Worm (Caenorhabditis elegans) whole organism, young adult: ENCODE results near the gene pqn-53.

ENCODE experiments used
- B0261.1 ChIP-seq: sonication (generic microtip); optimal IDR thresholded peaks from 2 replicates; lab custom pipeline; 2016; ENCODE audit warnings: mild to moderate bottlenecking, missing genetic modification characterization, moderate library complexity, missing compliant biosample characterization
- F22D6.2 ChIP-seq: sonication (generic microtip); optimal IDR thresholded peaks from 2 replicates; lab custom pipeline; 2016; ENCODE audit warnings: mild to moderate bottlenecking, missing genetic modification characterization, missing compliant biosample characterization
- F49E8.2 ChIP-seq: sonication (generic microtip); optimal IDR thresholded peaks from 3 replicates; lab custom pipeline; 2017; ENCODE audit warnings: missing genetic modification characterization, mild to moderate bottlenecking, missing compliant biosample characterization, antibody characterized with exemption, moderate library complexity; ENCODE audit not compliant: insufficient read depth
- F55B11.4 ChIP-seq: sonication (generic microtip); optimal IDR thresholded peaks from 2 replicates; lab custom pipeline; 2016; ENCODE audit warnings: missing compliant biosample characterization, missing genetic modification characterization, borderline replicate concordance; ENCODE audit not compliant: insufficient read depth
- T07F8.4 ChIP-seq: sonication (generic microtip); optimal IDR thresholded peaks from 2 replicates; lab custom pipeline; 2016; ENCODE audit warnings: mild to moderate bottlenecking, missing genetic modification characterization, moderate library complexity, missing compliant biosample characterization
- T26A5.8 ChIP-seq: sonication (generic microtip); optimal IDR thresholded peaks from 2 replicates; lab custom pipeline; 2016; ENCODE audit warnings: missing genetic modification characterization, missing compliant biosample characterization
- aptf-2 ChIP-seq: fragments of 200-800 bp; sonication (Bioruptor generic); conservative IDR thresholded peaks from 2 replicates; pipeline ENCODE4 v1.3.6; 2022; ENCODE audit warnings: missing genetic modification reagents, missing genetic modification characterization, missing compliant biosample characterization
- aptf-3 ChIP-seq: fragments of 200-800 bp; sonication (Bioruptor generic); IDR thresholded peaks from 2 replicates; pipeline ENCODE4 v1.3.6; 2022; ENCODE audit warnings: missing genetic modification characterization, missing compliant biosample characterization
- cebp-1 ChIP-seq, 2 experiments: fragments of 200-800 bp in 1 of 2; sonication (Bioruptor generic) in 1 of 2; sonication (generic microtip) in 1 of 2; IDR thresholded peaks in 1 of 2; optimal IDR thresholded peaks in 1 of 2; 2 replicates each; pipeline versions ENCODE4 v1.3.6 to Lab custom; 2017 to 2022; ENCODE audit warnings: missing compliant biosample characterization in 2 of 2, missing genetic modification characterization in 2 of 2, mild to moderate bottlenecking in 1 of 2, missing genetic modification reagents in 1 of 2, moderate library complexity in 1 of 2
- cebp-2 ChIP-seq: fragments of 200-800 bp; sonication (Bioruptor generic); IDR thresholded peaks from 2 replicates; pipeline ENCODE4 v1.3.6; 2022; ENCODE audit warnings: missing genetic modification characterization, missing compliant biosample characterization
- ceh-27 ChIP-seq: fragments of 200-800 bp; sonication (Bioruptor generic); optimal IDR thresholded peaks from 2 replicates; lab custom pipeline; 2018; ENCODE audit warnings: mild to moderate bottlenecking, missing genetic modification characterization, moderate library complexity, missing compliant biosample characterization
- chd-7 ChIP-seq: sonication (generic microtip); optimal IDR thresholded peaks from 2 replicates; lab custom pipeline; 2016; ENCODE audit warnings: mild to moderate bottlenecking, missing genetic modification characterization, moderate library complexity, missing compliant biosample characterization
- die-1 ChIP-seq: sonication (generic microtip); optimal IDR thresholded peaks from 2 replicates; lab custom pipeline; 2016; ENCODE audit warnings: missing genotype, mild to moderate bottlenecking, missing genetic modification characterization, missing compliant biosample characterization
- dpff-1 ChIP-seq: sonication (generic microtip); optimal IDR thresholded peaks from 2 replicates; lab custom pipeline; 2017; ENCODE audit warnings: mild to moderate bottlenecking, missing genetic modification characterization, missing compliant biosample characterization
- egl-18 ChIP-seq: fragments of 200-800 bp; sonication (Bioruptor generic); IDR thresholded peaks from 2 replicates; pipeline ENCODE4 v1.3.6; 2022; ENCODE audit warnings: missing genetic modification reagents, missing genetic modification characterization, missing compliant biosample characterization
- egl-44 ChIP-seq: fragments of 200-800 bp; sonication (Bioruptor generic); IDR thresholded peaks from 2 replicates; pipeline ENCODE4 v1.3.6; 2022; ENCODE audit warnings: missing genetic modification reagents, missing genetic modification characterization, missing compliant biosample characterization
- gei-17 ChIP-seq: fragments of 200-800 bp; sonication (Bioruptor generic); optimal IDR thresholded peaks from 2 replicates; lab custom pipeline; 2018; ENCODE audit warnings: mild to moderate bottlenecking, missing genetic modification characterization, missing compliant biosample characterization
- hmg-1.2 ChIP-seq: fragments of 200-800 bp; sonication (Bioruptor generic); IDR thresholded peaks from 2 replicates; pipeline ENCODE4 v1.3.6; 2022; ENCODE audit warnings: missing genetic modification reagents, missing genetic modification characterization, missing compliant biosample characterization
- hmg-20 ChIP-seq: fragments of 200-800 bp; sonication (Bioruptor generic); IDR thresholded peaks from 2 replicates; pipeline ENCODE4 v1.3.6; 2022; ENCODE audit warnings: missing genetic modification reagents, missing genetic modification characterization, missing compliant biosample characterization
- lsl-1 ChIP-seq: fragments of 200-800 bp; sonication (Bioruptor generic); optimal IDR thresholded peaks from 2 replicates; lab custom pipeline; 2018; ENCODE audit warnings: mild to moderate bottlenecking, missing genetic modification characterization, moderate library complexity, missing compliant biosample characterization
- madf-10 ChIP-seq: sonication (generic microtip); optimal IDR thresholded peaks from 2 replicates; lab custom pipeline; 2016; ENCODE audit warnings: mild to moderate bottlenecking, missing genetic modification characterization, missing compliant biosample characterization
- madf-8 ChIP-seq: fragments of 200-800 bp; sonication (Bioruptor generic); conservative IDR thresholded peaks from 2 replicates; pipeline ENCODE4 v1.3.6; 2022; ENCODE audit warnings: missing genetic modification reagents, missing genetic modification characterization, missing compliant biosample characterization
- mcd-1 ChIP-seq: fragments of 200-800 bp; sonication (Bioruptor generic); IDR thresholded peaks from 2 replicates; pipeline ENCODE4 v1.3.6; 2022; ENCODE audit warnings: missing genetic modification reagents, missing genetic modification characterization, missing compliant biosample characterization
- mxl-1 ChIP-seq: sonication (generic microtip); optimal IDR thresholded peaks from 2 replicates; lab custom pipeline; 2016; ENCODE audit warnings: missing genetic modification characterization, missing compliant biosample characterization
- nhr-179 ChIP-seq: sonication (generic microtip); optimal IDR thresholded peaks from 2 replicates; lab custom pipeline; 2016; ENCODE audit warnings: mild to moderate bottlenecking, missing genetic modification characterization, missing compliant biosample characterization
- nhr-80 ChIP-seq: sonication (generic microtip); optimal IDR thresholded peaks from 2 replicates; lab custom pipeline; 2016; ENCODE audit warnings: missing genetic modification characterization, missing compliant biosample characterization
- rec-8 ChIP-seq, 2 experiments: sonication (generic microtip); optimal IDR thresholded peaks; 2 replicates each; lab custom pipeline; 2016; ENCODE audit warnings: mild to moderate bottlenecking in 2 of 2, missing genetic modification characterization in 2 of 2, missing genetic modification reagents in 2 of 2, missing genotype in 2 of 2, missing biosample characterization in 1 of 2, missing compliant biosample characterization in 1 of 2, moderate library complexity in 1 of 2
- snpc-1.3 ChIP-seq: sonication (generic microtip); optimal IDR thresholded peaks from 2 replicates; lab custom pipeline; 2017; ENCODE audit warnings: missing genetic modification characterization, mild to moderate bottlenecking, missing compliant biosample characterization, antibody characterized with exemption, moderate library complexity, missing genotype, missing genetic modification reagents; ENCODE audit not compliant: insufficient read depth
- snpc-4 ChIP-seq, 5 experiments: fragments of 150-350 bp in 1 of 5; sonication (generic microtip) in 4 of 5; optimal IDR thresholded peaks; 2 replicates each; lab custom pipeline; 2014 to 2018; ENCODE audit warnings: missing genetic modification characterization in 5 of 5, missing biosample characterization in 3 of 5, antibody characterized with exemption in 2 of 5, mild to moderate bottlenecking in 2 of 5, missing compliant biosample characterization in 2 of 5, missing genotype in 2 of 5, moderate library complexity in 2 of 5, missing genetic modification reagents in 1 of 5
- sptf-2 ChIP-seq: fragments of 200-800 bp; sonication (Bioruptor generic); optimal IDR thresholded peaks from 2 replicates; lab custom pipeline; 2018; ENCODE audit warnings: mild to moderate bottlenecking, missing genetic modification characterization, missing compliant biosample characterization
- ztf-3 ChIP-seq: fragments of 200-800 bp; sonication (Bioruptor generic); optimal IDR thresholded peaks from 2 replicates; lab custom pipeline; 2018; ENCODE audit warnings: mild to moderate bottlenecking, missing genetic modification characterization, missing compliant biosample characterization
- ztf-6 ChIP-seq: fragments of 200-800 bp; sonication (Bioruptor generic); IDR thresholded peaks from 2 replicates; pipeline ENCODE4 v1.3.6; 2022; ENCODE audit warnings: missing genetic modification reagents, missing genetic modification characterization, missing compliant biosample characterization

pqn-53 gene

ce11 chrV:12098123-12098522 is 32.9 kb upstream of the pqn-53 start, which contains the start of gene nhr-209 (continued):
- no peak for TF ChIP-seq snpc-1.3
- TF ChIP-seq, all 124 proteins: peak for 0

ce11 chrV:12095865-12096264 is 30.7 kb upstream of the pqn-53 start, which contains the start of gene nhr-207:
nhr-207 (plus strand) TSS chrV:12096146.
- TF ChIP-seq aptf-3 (GFP tag; lab: Robert Waterston, UW): no peak
- peak; percentile 39 for TF ChIP-seq nhr-80 (tag; lab: Kevin White, UChicago)
- TF ChIP-seq F49E8.2 (tag; lab: Kevin White, UChicago): no peak

ce11 chrV:12094030-12094429 is 28.8 kb upstream of the pqn-53 start, which contains the start of gene nhr-208:
nhr-208 (plus strand) TSS chrV:12094317.
- TF ChIP-seq ceh-27 (GFP tag; lab: Kevin White, UChicago) (no peak), aptf-2 (GFP tag; lab: Robert Waterston, UW) (no peak), gei-17 (GFP tag; lab: Kevin White, UChicago) (no peak), madf-8 (GFP tag; lab: Robert Waterston, UW) (no peak), cebp-1 (GFP tag; IDR thresholded peaks at IDR 0.05; lab: Robert Waterston, UW) (no peak), cebp-1 (tag; optimal IDR thresholded peaks at IDR 0.05; lab: Kevin White, UChicago) (no peak), mcd-1 (no peak), rec-8 (tag; optimal IDR thresholded peaks at IDR 0.05; lab: Kevin White, UChicago) (no peak), sptf-2 (GFP tag; lab: Kevin White, UChicago) (no peak), B0261.1 (tag; lab: Kevin White, UChicago) (no peak), mxl-1 (tag; lab: Kevin White, UChicago) (no peak), hmg-20 (GFP tag; lab: Robert Waterston, UW) (no peak), chd-7 (tag; lab: Kevin White, UChicago) (no peak), hmg-1.2 (no peak), ztf-6 (GFP tag; lab: Robert Waterston, UW) (no peak), dpff-1 (tag; lab: Kevin White, UChicago) (no peak), lsl-1 (GFP tag; lab: Kevin White, UChicago) (no peak)

- TF ChIP-seq nhr-80 (tag; lab: Kevin White, UChicago) (peak; percentile 63), B0261.1 (tag; lab: Kevin White, UChicago) (no peak), lsl-1 (GFP tag; lab: Kevin White, UChicago) (no peak)
Observed at ce11 chrV:12091759-12092158, 26.6 kb upstream of the pqn-53 start, which contains the start of gene nhr-206. nhr-206 (plus strand) TSS chrV:12092006.

ce11 chrV:12088773-12089172 is 23.6 kb upstream of the pqn-53 start, which contains the start of gene R07B7.12:
R07B7.12 (plus strand) TSS chrV:12089073.
- TF ChIP-seq F55B11.4 (no peak), egl-18 (GFP tag; lab: Robert Waterston, UW) (no peak), nhr-179 (tag; lab: Kevin White, UChicago) (no peak), F22D6.2 (tag; lab: Kevin White, UChicago) (no peak), T07F8.4 (tag; lab: Kevin White, UChicago) (no peak), T26A5.8 (tag; lab: Kevin White, UChicago) (no peak), egl-44 (GFP tag; lab: Robert Waterston, UW) (no peak), snpc-4 (GFP tag; optimal IDR thresholded peaks at IDR 0.05; lab: Kevin White, UChicago) (no peak), snpc-4 (tag; optimal IDR thresholded peaks at IDR 0.05; lab: Kevin White, UChicago) (no peak), cebp-2 (GFP tag; lab: Robert Waterston, UW) (no peak), ztf-3 (no peak), die-1 (no peak), madf-10 (tag; lab: Kevin White, UChicago) (no peak), sptf-2 (GFP tag; lab: Kevin White, UChicago) (no peak)
